Worm (Caenorhabditis elegans) whole organism, early embryonic: ENCODE data around the gene ccf-1.

Source experiments
- aly-1 ChIP-seq: sonication (generic microtip); optimal IDR thresholded peaks from 2 replicates; lab custom pipeline; 2016; ENCODE audit warnings: missing genetic modification characterization, missing compliant biosample characterization
- ama-1 ChIP-seq: fragments of 150-350 bp; optimal IDR thresholded peaks from 2 replicates; lab custom pipeline; 2014
- ceh-13 ChIP-seq: fragments of 200-800 bp; sonication (Bioruptor generic); optimal IDR thresholded peaks from 2 replicates; lab custom pipeline; 2018; ENCODE audit warnings: mild to moderate bottlenecking, missing genetic modification characterization, missing compliant biosample characterization
- ceh-36 ChIP-seq: sonication (generic microtip); optimal IDR thresholded peaks from 2 replicates; lab custom pipeline; 2016; ENCODE audit warnings: missing genetic modification characterization, inconsistent platforms, missing compliant biosample characterization
- hnd-1 ChIP-seq: sonication (generic microtip); optimal IDR thresholded peaks from 2 replicates; lab custom pipeline; 2016; ENCODE audit warnings: missing genetic modification characterization, missing compliant biosample characterization
- pes-1 ChIP-seq: fragments of 200-800 bp; sonication (Bioruptor generic); IDR thresholded peaks from 2 replicates; pipeline ENCODE4 v1.3.6; 2022; ENCODE audit warnings: missing genetic modification reagents, missing genetic modification characterization, missing compliant biosample characterization
- tbx-11 ChIP-seq: fragments of 200-800 bp; sonication (Bioruptor generic); IDR thresholded peaks from 2 replicates; pipeline ENCODE4 v1.3.6; 2022; ENCODE audit warnings: missing genetic modification characterization, missing compliant biosample characterization
- tra-4 ChIP-seq: sonication (generic microtip); optimal IDR thresholded peaks from 2 replicates; lab custom pipeline; 2017; ENCODE audit warnings: missing genetic modification characterization, missing compliant biosample characterization

- TF ChIP-seq tra-4 (tag; lab: Kevin White, UChicago): no peak
- TF ChIP-seq aly-1 (tag; lab: Kevin White, UChicago): no peak
- no peak for TF ChIP-seq ceh-36
- no peak for TF ChIP-seq ama-1 (lab: Kevin White, UChicago)
- no peak for TF ChIP-seq hnd-1 (tag; lab: Kevin White, UChicago)
- TF ChIP-seq tbx-11 (GFP tag; lab: Robert Waterston, UW): no peak
- no peak for TF ChIP-seq ceh-13 (GFP tag; lab: Kevin White, UChicago)
- TF ChIP-seq pes-1: no peak
Measured at ce11 chrIII:11930899-11931298, 10.9 kb upstream of the ccf-1 start.
